Worm (Caenorhabditis elegans): ENCODE data around the gene lido-9.

lido-9 gene

ce11 chrII:2976597-2976996 lies 24.0 kb upstream of the lido-9 start, which contains the start of gene nhr-88 (continued):
- no peak for TF ChIP-seq php-3 (GFP tag; IDR thresholded peaks at IDR 0.05)

- TF ChIP-seq nhr-28 (tag; optimal IDR thresholded peaks at IDR 0.05): no peak
- no peak for TF ChIP-seq Y75B8A.6 (GFP tag; IDR thresholded peaks at IDR 0.05)
- no peak for TF ChIP-seq aly-2 (tag; optimal IDR thresholded peaks at IDR 0.05)
- TF ChIP-seq gei-8 (GFP tag; optimal IDR thresholded peaks at IDR 0.05): no peak
- TF ChIP-seq cey-2 (tag; optimal IDR thresholded peaks at IDR 0.05; ENCODE audit: borderline replicate concordance, insufficient read depth): no peak
- no peak for TF ChIP-seq spr-1 (tag; optimal IDR thresholded peaks at IDR 0.05)
- no peak for TF ChIP-seq mep-1 (tag; optimal IDR thresholded peaks at IDR 0.05)
- TF ChIP-seq fkh-10 (GFP tag; optimal IDR thresholded peaks at IDR 0.05): no peak
- no peak for TF ChIP-seq madf-5 (GFP tag; IDR thresholded peaks at IDR 0.05)
- TF ChIP-seq R02D3.7 (tag; optimal IDR thresholded peaks at IDR 0.05): no peak
Observed at ce11 chrII:2977652-2978051, 22.9 kb upstream of the lido-9 start.

- TF ChIP-seq Y105C5A.15 (GFP tag; IDR thresholded peaks at IDR 0.05) (0 out of 2 replicates have a peak, but pooled peaks have one; percentile 47), dmd-9 (GFP tag; IDR thresholded peaks at IDR 0.05) (no peak), ceh-28 (tag; optimal IDR thresholded peaks at IDR 0.05) (no peak), nhr-25 (tag; optimal IDR thresholded peaks at IDR 0.05; ENCODE audit: borderline replicate concordance, insufficient read depth) (no peak)
Observed at ce11 chrII:2979061-2979460, 21.5 kb upstream of the lido-9 start.

- TF ChIP-seq dmd-6 (GFP tag; IDR thresholded peaks at IDR 0.05) (no peak), nhr-237 (tag; optimal IDR thresholded peaks at IDR 0.05) (no peak), aha-1 (tag) (peak; percentile 93), zip-2 (tag; optimal IDR thresholded peaks at IDR 0.05) (no peak)
Observed at ce11 chrII:2984383-2984782, 16.2 kb upstream of the lido-9 start.

ce11 chrII:2985446-2985845 lies 15.1 kb upstream of the lido-9 start:
- TF ChIP-seq set-16 (GFP tag; IDR thresholded peaks at IDR 0.05) (peak; percentile 91), zip-2 (tag; optimal IDR thresholded peaks at IDR 0.05) (no peak), daf-16 (GFP tag; optimal IDR thresholded peaks at IDR 0.05) (no peak), daf-16 (tag; optimal IDR thresholded peaks at IDR 0.05) (no peak), sdz-12 (GFP tag; optimal IDR thresholded peaks at IDR 0.05) (peak; percentile 16), zfp-2 (tag; optimal IDR thresholded peaks at IDR 0.05) (no peak), unc-130 (GFP tag; optimal IDR thresholded peaks at IDR 0.05) (no peak), aha-1 (tag) (peak; percentile 16)

ce11 chrII:2985935-2986498 lies 14.6 kb upstream of the lido-9 start:
- TF ChIP-seq ama-1 (optimal IDR thresholded peaks at IDR 0.05): no peak
- TF ChIP-seq saeg-2 (GFP tag; IDR thresholded peaks at IDR 0.05): no peak
- TF ChIP-seq daf-12 (tag; optimal IDR thresholded peaks at IDR 0.05): no peak
- TF ChIP-seq zag-1 (tag; optimal IDR thresholded peaks at IDR 0.05): no peak
- no peak for TF ChIP-seq daf-8 (GFP tag; IDR thresholded peaks at IDR 0.05)
- TF ChIP-seq snpc-4 (tag; optimal IDR thresholded peaks at IDR 0.05): no peak
- TF ChIP-seq lsy-2 (tag; optimal IDR thresholded peaks at IDR 0.05): peak in 1 of 2 experiments; percentile 1
- no peak for TF ChIP-seq snpc-1.2 (GFP tag; IDR thresholded peaks at IDR 0.05)
- TF ChIP-seq tra-1 (GFP tag; IDR thresholded peaks at IDR 0.05): 0 out of 2 replicates have a peak, but pooled peaks have one; percentile 16
- TF ChIP-seq sdz-12 (GFP tag; optimal IDR thresholded peaks at IDR 0.05): no peak
- TF ChIP-seq spr-3 (GFP tag; optimal IDR thresholded peaks at IDR 0.05): no peak
- no peak for TF ChIP-seq D1046.2 (GFP tag; IDR thresholded peaks at IDR 0.05)
- 0 out of 2 replicates have a peak, but pooled peaks have one; percentile 9 for TF ChIP-seq lin-38 (GFP tag; IDR thresholded peaks at IDR 0.05)
- no peak for TF ChIP-seq dve-1 (tag; optimal IDR thresholded peaks at IDR 0.05; ENCODE audit: insufficient read depth)
- TF ChIP-seq F49E8.2 (tag; optimal IDR thresholded peaks at IDR 0.05; ENCODE audit: borderline replicate concordance): no peak
- no peak for TF ChIP-seq dpl-1 (GFP tag; optimal IDR thresholded peaks at IDR 0.05)
- peak; percentile 36; the same call in 1 of the 2 replicates for TF ChIP-seq dmd-8 (GFP tag; IDR thresholded peaks at IDR 0.05)
- TF ChIP-seq T20F7.1 (GFP tag; optimal IDR thresholded peaks at IDR 0.05): no peak
- TF ChIP-seq lin-13 (GFP tag; optimal IDR thresholded peaks at IDR 0.05): peak; percentile 37
- TF ChIP-seq madf-5 (GFP tag; IDR thresholded peaks at IDR 0.05): no peak
- TF ChIP-seq lin-15B (tag; optimal IDR thresholded peaks at IDR 0.05): no peak
